Fruit fly (Drosophila melanogaster): ENCODE data around the gene CG1907.

- no peak for TF ChIP-seq ovo (GFP tag; optimal IDR thresholded peaks at IDR 0.05)
- TF ChIP-seq cic (GFP tag; optimal IDR thresholded peaks at IDR 0.05), result no peak
- TF ChIP-seq Hr96 (GFP tag; optimal IDR thresholded peaks at IDR 0.05), result peak; percentile 13
- no peak for TF ChIP-seq kay (GFP tag; ENCODE audit: borderline replicate concordance)
- TF ChIP-seq tj (GFP tag; optimal IDR thresholded peaks at IDR 0.05), result no peak
- no peak for TF ChIP-seq CG12768 (GFP tag; optimal IDR thresholded peaks at IDR 0.05)
- no peak for TF ChIP-seq CG11617 (GFP tag; optimal IDR thresholded peaks at IDR 0.05)
- no peak for TF ChIP-seq CG7101 (tag; optimal IDR thresholded peaks at IDR 0.05)
- TF ChIP-seq bab1 (GFP tag; optimal IDR thresholded peaks at IDR 0.05), result no peak
- TF ChIP-seq toe (GFP tag; optimal IDR thresholded peaks at IDR 0.05), result peak; percentile 20
- TF ChIP-seq cnc (optimal IDR thresholded peaks at IDR 0.05), result no peak
- no peak for TF ChIP-seq Crg-1 (GFP tag; optimal IDR thresholded peaks at IDR 0.05)
Measured at dm6 chr3R:29591481-29592138, 27.3 kb upstream of the CG1907 start, which contains the start of gene alph.

Data from whole organism, adult.